Fruit fly (Drosophila melanogaster): ENCODE data around the gene Usp39.

Usp39 gene

dm6 chrX:18857356-18857807 is 621 bp upstream of the Usp39 start, which contains the start of gene CG7322 (continued):
- TF ChIP-seq nom (GFP tag; optimal IDR thresholded peaks at IDR 0.05) (peak; percentile 32), CG13775 (GFP tag; optimal IDR thresholded peaks at IDR 0.05) (no peak), Pdp1 (GFP tag; optimal IDR thresholded peaks at IDR 0.05) (peak in 1 of 2 experiments; percentile 3), jumu (GFP tag; optimal IDR thresholded peaks at IDR 0.05) (no peak), Atf-2 (GFP tag; optimal IDR thresholded peaks at IDR 0.05) (no peak), nmo (GFP tag; optimal IDR thresholded peaks at IDR 0.05) (no peak), bowl (GFP tag; IDR thresholded peaks at IDR 0.05) (no peak), CG2202 (tag; optimal IDR thresholded peaks at IDR 0.05) (no peak), CG8388 (GFP tag; optimal IDR thresholded peaks at IDR 0.05) (no peak), lbe (GFP tag; optimal IDR thresholded peaks at IDR 0.05) (no peak), CG11456 (GFP tag; IDR thresholded peaks at IDR 0.05) (no peak), CG3065 (GFP tag; optimal IDR thresholded peaks at IDR 0.05) (no peak), Med (GFP tag) (peak; percentile 69), CG4617 (GFP tag; optimal IDR thresholded peaks at IDR 0.05; ENCODE audit: borderline replicate concordance) (no peak), h (optimal IDR thresholded peaks at IDR 0.05) (no peak), gce (GFP tag; IDR thresholded peaks at IDR 0.05) (no peak), gsb-n (tag; optimal IDR thresholded peaks at IDR 0.05) (no peak), ftz-f1 (GFP tag; optimal IDR thresholded peaks at IDR 0.05) (peak; percentile 85), fd102C (GFP tag; optimal IDR thresholded peaks at IDR 0.05) (no peak), CG7745 (tag; optimal IDR thresholded peaks at IDR 0.05) (no peak), CG10431 (GFP tag; optimal IDR thresholded peaks at IDR 0.05) (no peak), zfh1 (GFP tag; IDR thresholded peaks at IDR 0.05) (no peak), Nf-YB (GFP tag; optimal IDR thresholded peaks at IDR 0.05) (peak; percentile 74), tup (GFP tag; optimal IDR thresholded peaks at IDR 0.05) (no peak), hkb (optimal IDR thresholded peaks at IDR 0.05) (no peak), hkb (GFP tag; IDR thresholded peaks at IDR 0.05) (no peak), bbx (GFP tag; IDR thresholded peaks at IDR 0.05; ENCODE audit: partially characterized antibody) (0 out of 2 replicates have a peak, but pooled peaks have one; percentile 17), croc (GFP tag; conservative IDR thresholded peaks at IDR 0.05) (no peak), Hmr (GFP tag; optimal IDR thresholded peaks at IDR 0.05) (no peak), HLH54F (GFP tag; optimal IDR thresholded peaks at IDR 0.05) (no peak), CG10565 (GFP tag; optimal IDR thresholded peaks at IDR 0.05) (no peak), hth (optimal IDR thresholded peaks at IDR 0.05) (no peak), B-H2 (GFP tag; optimal IDR thresholded peaks at IDR 0.05) (peak; percentile 8), CG1647 (GFP tag; optimal IDR thresholded peaks at IDR 0.05) (no peak), CG3838 (GFP tag; optimal IDR thresholded peaks at IDR 0.05) (no peak), crol (GFP tag; IDR thresholded peaks at IDR 0.05) (peak; percentile 75), Drgx (GFP tag; IDR thresholded peaks at IDR 0.05) (no peak), Neu2 (GFP tag; optimal IDR thresholded peaks at IDR 0.05; ENCODE audit: borderline replicate concordance) (no peak), CG14860 (GFP tag; IDR thresholded peaks at IDR 0.05; ENCODE audit: partially characterized antibody) (no peak), CG8281 (tag; optimal IDR thresholded peaks at IDR 0.05) (no peak), slp2 (GFP tag; optimal IDR thresholded peaks at IDR 0.05) (no peak), ranshi (GFP tag; IDR thresholded peaks at IDR 0.05) (no peak), trh (GFP tag; optimal IDR thresholded peaks at IDR 0.05) (no peak), CG12744 (GFP tag; optimal IDR thresholded peaks at IDR 0.05) (no peak), CG18476 (GFP tag; optimal IDR thresholded peaks at IDR 0.05) (no peak), Jarid2 (GFP tag; optimal IDR thresholded peaks at IDR 0.05) (no peak), fu2 (GFP tag; optimal IDR thresholded peaks at IDR 0.05) (no peak), Elba2 (GFP tag; optimal IDR thresholded peaks at IDR 0.05) (no peak)
